Fruit fly (Drosophila melanogaster) Kc167 (cell line): ENCODE measurements around the gene CG7379.

Experiments used
- Sin3A ChIP-seq: fragments of >200 bp; optimal IDR thresholded peaks from 2 replicates; lab custom pipeline; 2018; ENCODE audit warnings: missing external identifiers
- psq ChIP-seq: fragments of >200 bp; optimal IDR thresholded peaks from 2 replicates; lab custom pipeline; 2017; ENCODE audit warnings: missing external identifiers
- ttk ChIP-seq: sonication (Bioruptor generic); optimal IDR thresholded peaks from 2 replicates; lab custom pipeline; 2017; ENCODE audit warnings: missing external identifiers

dm6 chr3R:17787780-17788179 lies 10.3 kb downstream of the CG7379 start:
- TF ChIP-seq psq (lab: Kevin White, UChicago) (no peak), Sin3A (lab: Kevin White, UChicago) (no peak), ttk (lab: Kevin White, UChicago) (no peak)
